Worm (Caenorhabditis elegans) whole organism, early embryonic: ENCODE data around the gene Y110A2AL.7.

Experiments
- B0310.2 ChIP-seq: sonication (generic microtip); optimal IDR thresholded peaks from 2 replicates; lab custom pipeline; 2016; ENCODE audit warnings: mild to moderate bottlenecking, missing genetic modification characterization, missing compliant biosample characterization
- aly-1 ChIP-seq: sonication (generic microtip); optimal IDR thresholded peaks from 2 replicates; lab custom pipeline; 2016; ENCODE audit warnings: missing genetic modification characterization, missing compliant biosample characterization
- ama-1 ChIP-seq: fragments of 150-350 bp; optimal IDR thresholded peaks from 2 replicates; lab custom pipeline; 2014
- ceh-13 ChIP-seq: fragments of 200-800 bp; sonication (Bioruptor generic); optimal IDR thresholded peaks from 2 replicates; lab custom pipeline; 2018; ENCODE audit warnings: mild to moderate bottlenecking, missing genetic modification characterization, missing compliant biosample characterization
- ceh-36 ChIP-seq: sonication (generic microtip); optimal IDR thresholded peaks from 2 replicates; lab custom pipeline; 2016; ENCODE audit warnings: missing genetic modification characterization, inconsistent platforms, missing compliant biosample characterization
- flt-1 ChIP-seq: fragments of 200-800 bp; sonication (Bioruptor generic); IDR thresholded peaks from 2 replicates; pipeline ENCODE4 v1.3.6; 2022; ENCODE audit warnings: missing genetic modification characterization, missing compliant biosample characterization
- hmg-4 ChIP-seq: fragments of 200-800 bp; sonication (Bioruptor generic); optimal IDR thresholded peaks from 2 replicates; lab custom pipeline; 2018; ENCODE audit warnings: mild to moderate bottlenecking, missing genetic modification characterization, missing compliant biosample characterization
- pes-1 ChIP-seq: fragments of 200-800 bp; sonication (Bioruptor generic); IDR thresholded peaks from 2 replicates; pipeline ENCODE4 v1.3.6; 2022; ENCODE audit warnings: missing genetic modification reagents, missing genetic modification characterization, missing compliant biosample characterization
- sea-1 ChIP-seq: fragments of 200-800 bp; sonication (Bioruptor generic); conservative IDR thresholded peaks from 2 replicates; pipeline ENCODE4 v1.3.6; 2022; ENCODE audit warnings: missing genetic modification characterization, missing compliant biosample characterization
- tbx-11 ChIP-seq: fragments of 200-800 bp; sonication (Bioruptor generic); IDR thresholded peaks from 2 replicates; pipeline ENCODE4 v1.3.6; 2022; ENCODE audit warnings: missing genetic modification characterization, missing compliant biosample characterization
- tra-4 ChIP-seq: sonication (generic microtip); optimal IDR thresholded peaks from 2 replicates; lab custom pipeline; 2017; ENCODE audit warnings: missing genetic modification characterization, missing compliant biosample characterization

DNA sequence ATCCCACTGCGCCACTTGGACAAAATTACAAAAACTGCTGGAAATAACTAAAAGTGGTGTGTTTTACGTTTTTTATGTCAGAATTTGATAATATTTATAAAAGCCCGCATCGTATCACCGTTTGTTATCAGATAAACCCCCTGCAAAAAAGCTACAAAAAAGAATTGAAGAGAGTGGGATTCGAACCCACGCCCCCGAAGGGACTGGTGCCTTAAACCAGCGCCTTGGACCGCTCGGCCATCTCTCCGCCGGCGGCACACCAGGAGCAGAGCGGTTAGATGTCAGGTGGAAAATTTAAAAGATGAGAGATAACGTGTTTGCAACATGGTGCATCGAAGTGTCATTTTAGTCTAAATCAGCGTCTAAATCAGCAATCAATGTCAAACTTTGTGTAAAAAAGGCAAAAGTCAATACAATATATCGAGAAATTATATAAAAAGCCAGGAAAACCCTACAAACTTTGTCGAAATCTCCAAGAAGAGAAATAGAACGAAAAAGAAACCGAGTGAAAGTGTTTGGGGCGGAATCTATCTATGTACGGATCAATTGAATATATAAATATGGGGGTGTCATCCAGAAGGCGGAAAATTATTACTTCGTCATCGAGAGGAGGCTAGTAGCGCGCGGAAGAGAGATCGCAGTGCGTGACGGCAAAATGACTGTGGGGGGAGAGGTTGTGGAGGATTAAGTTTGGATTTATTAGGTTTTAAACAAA is 18.6 kb upstream of the Y110A2AL.7 start:
- TF ChIP-seq flt-1, result no peak
- TF ChIP-seq ama-1, result no peak
- no peak for TF ChIP-seq B0310.2 (tag; lab: Kevin White, UChicago)
- TF ChIP-seq pes-1 (GFP tag; lab: Robert Waterston, UW), result 0 out of 2 replicates have a peak, but pooled peaks have one; percentile 18
- TF ChIP-seq sea-1, result no peak
- TF ChIP-seq hmg-4, result no peak
- TF ChIP-seq tra-4 (tag; lab: Kevin White, UChicago), result no peak
- no peak for TF ChIP-seq ceh-36 (tag; lab: Kevin White, UChicago)
- no peak for TF ChIP-seq ceh-13
- TF ChIP-seq tbx-11 (GFP tag; lab: Robert Waterston, UW), result peak; percentile 44; the same call in 1 of the 2 replicates
- no peak for TF ChIP-seq aly-1
